Fruit fly (Drosophila melanogaster) whole organism, embryonic: Measurements from ENCODE around the gene tub.

Experiments
- B-H1 ChIP-seq: fragments of 200-800 bp; sonication (Bioruptor generic); IDR thresholded peaks from 3 replicates; pipeline ENCODE4 v1.3.6; 2022; ENCODE audit warnings: missing biosample characterization, missing genetic modification characterization
- BEAF-32 ChIP-seq: fragments of 200-800 bp; sonication (Bioruptor generic); optimal IDR thresholded peaks from 3 replicates; lab custom pipeline; 2017; ENCODE audit warnings: missing biosample characterization, missing genetic modification characterization, mild to moderate bottlenecking, moderate library complexity, missing genetic modification reagents
- CG10267 ChIP-seq: fragments of 200-800 bp; sonication (Bioruptor generic); optimal IDR thresholded peaks from 2 replicates; lab custom pipeline; 2018; ENCODE audit warnings: missing biosample characterization, mild to moderate bottlenecking, missing genetic modification characterization, moderate library complexity
- CG10274 ChIP-seq: fragments of 200-800 bp; sonication (Bioruptor generic); optimal IDR thresholded peaks from 3 replicates; lab custom pipeline; 2017; ENCODE audit warnings: missing biosample characterization, mild to moderate bottlenecking, missing genetic modification characterization
- CG10959 ChIP-seq: fragments of 200-800 bp; sonication (Bioruptor generic); IDR thresholded peaks from 2 replicates; pipeline ENCODE4 v1.3.6; 2022; ENCODE audit warnings: missing biosample characterization, missing genetic modification characterization
- CG12104 ChIP-seq: fragments of 200-800 bp; sonication (Bioruptor generic); optimal IDR thresholded peaks from 3 replicates; lab custom pipeline; 2016; ENCODE audit warnings: missing biosample characterization, missing genetic modification characterization
- CG12744 ChIP-seq: fragments of 200-800 bp; sonication (Bioruptor generic); optimal IDR thresholded peaks from 2 replicates; lab custom pipeline; 2016; ENCODE audit warnings: missing biosample characterization, missing genetic modification characterization
- CG13775 ChIP-seq: fragments of 200-800 bp; sonication (Bioruptor generic); optimal IDR thresholded peaks from 3 replicates; lab custom pipeline; 2017; ENCODE audit warnings: missing biosample characterization, mild to moderate bottlenecking, missing genetic modification characterization
- CG14014 ChIP-seq: fragments of 200-800 bp; sonication (Bioruptor generic); IDR thresholded peaks from 2 replicates; pipeline ENCODE4 v1.3.6; 2022; ENCODE audit warnings: missing biosample characterization, missing genetic modification characterization
- CG16815 ChIP-seq: fragments of 200-800 bp; sonication (Bioruptor generic); optimal IDR thresholded peaks from 3 replicates; lab custom pipeline; 2017; ENCODE audit warnings: missing biosample characterization, mild to moderate bottlenecking, missing genetic modification characterization
- CG16863 ChIP-seq: fragments of 200-800 bp; sonication (Bioruptor generic); optimal IDR thresholded peaks from 3 replicates; lab custom pipeline; 2016; ENCODE audit warnings: missing biosample characterization, missing genetic modification characterization
- CG17186 ChIP-seq: fragments of 200-800 bp; sonication (Bioruptor generic); optimal IDR thresholded peaks from 3 replicates; lab custom pipeline; 2017; ENCODE audit warnings: missing biosample characterization, missing genetic modification reagents, missing genetic modification characterization
- CG17359 ChIP-seq: fragments of 200-800 bp; sonication (Bioruptor generic); optimal IDR thresholded peaks from 3 replicates; lab custom pipeline; 2018; ENCODE audit warnings: missing biosample characterization, mild to moderate bottlenecking, missing genetic modification characterization, moderate library complexity
- CG1832 ChIP-seq: fragments of 200-800 bp; sonication (Bioruptor generic); optimal IDR thresholded peaks from 2 replicates; lab custom pipeline; 2017; ENCODE audit warnings: missing biosample characterization, mild to moderate bottlenecking, missing genetic modification characterization, inconsistent platforms
- CG18599 ChIP-seq: fragments of 200-800 bp; sonication (Bioruptor generic); optimal IDR thresholded peaks from 3 replicates; lab custom pipeline; 2017; ENCODE audit warnings: missing biosample characterization, missing genetic modification characterization, mild to moderate bottlenecking, moderate library complexity, missing genetic modification reagents
- CG2678 ChIP-seq: fragments of 200-800 bp; sonication (Bioruptor generic); optimal IDR thresholded peaks from 3 replicates; lab custom pipeline; 2019; ENCODE audit warnings: missing biosample characterization, mild to moderate bottlenecking, missing genetic modification characterization, moderate library complexity
- CG32772 ChIP-seq: fragments of 200-800 bp; sonication (Bioruptor generic); IDR thresholded peaks from 2 replicates; pipeline ENCODE4 v1.3.6; 2022; ENCODE audit warnings: missing biosample characterization, missing genetic modification characterization
- CG33557 ChIP-seq: fragments of 200-800 bp; sonication (Bioruptor generic); optimal IDR thresholded peaks from 2 replicates; lab custom pipeline; 2019; ENCODE audit warnings: missing biosample characterization, mild to moderate bottlenecking, missing genetic modification characterization, moderate library complexity
- CG6254 ChIP-seq: fragments of 200-800 bp; sonication (Bioruptor generic); optimal IDR thresholded peaks from 3 replicates; lab custom pipeline; 2017; ENCODE audit warnings: mild to moderate bottlenecking, missing biosample characterization, missing genetic modification reagents, missing genetic modification characterization
- CG7357 ChIP-seq: fragments of 200-800 bp; sonication (Bioruptor generic); IDR thresholded peaks from 3 replicates; pipeline ENCODE4 v1.3.6; 2022; ENCODE audit warnings: missing biosample characterization, missing genetic modification characterization
- CG7786 ChIP-seq: fragments of 200-800 bp; sonication (Bioruptor generic); optimal IDR thresholded peaks from 2 replicates; lab custom pipeline; 2016; ENCODE audit warnings: missing biosample characterization, missing genetic modification characterization
- Camta ChIP-seq: fragments of 200-800 bp; sonication (Bioruptor generic); optimal IDR thresholded peaks from 2 replicates; lab custom pipeline; 2016; ENCODE audit warnings: missing biosample characterization, missing genetic modification characterization
- D19B ChIP-seq: fragments of 200-800 bp; sonication (Bioruptor generic); optimal IDR thresholded peaks from 2 replicates; lab custom pipeline; 2017; ENCODE audit warnings: missing biosample characterization, mild to moderate bottlenecking, missing genetic modification characterization
- Dip2 ChIP-seq: fragments of 200-800 bp; sonication (Bioruptor generic); IDR thresholded peaks from 2 replicates; pipeline ENCODE4 v1.3.6; 2022; ENCODE audit warnings: missing biosample characterization, missing genetic modification characterization
- Dip3 ChIP-seq: fragments of 200-800 bp; sonication (Bioruptor generic); optimal IDR thresholded peaks from 3 replicates; lab custom pipeline; 2016; ENCODE audit warnings: missing biosample characterization, missing genetic modification characterization
- Dp ChIP-seq: fragments of 200-800 bp; sonication (Bioruptor generic); optimal IDR thresholded peaks from 2 replicates; lab custom pipeline; 2018; ENCODE audit warnings: missing biosample characterization, mild to moderate bottlenecking, missing genetic modification characterization, moderate library complexity
- HLH54F ChIP-seq: fragments of 200-800 bp; sonication (Bioruptor generic); optimal IDR thresholded peaks from 3 replicates; lab custom pipeline; 2016; ENCODE audit warnings: missing biosample characterization, missing genetic modification characterization
- Hand ChIP-seq: fragments of 200-800 bp; sonication (Bioruptor generic); optimal IDR thresholded peaks from 2 replicates; lab custom pipeline; 2017; ENCODE audit warnings: mild to moderate bottlenecking, missing biosample characterization, missing genetic modification reagents, missing genetic modification characterization
- MTF-1 ChIP-seq: fragments of 200-800 bp; sonication (Bioruptor generic); optimal IDR thresholded peaks from 2 replicates; lab custom pipeline; 2018; ENCODE audit warnings: missing biosample characterization, mild to moderate bottlenecking, missing genetic modification characterization, borderline replicate concordance
- Mes4 ChIP-seq: fragments of 200-800 bp; sonication (Bioruptor generic); optimal IDR thresholded peaks from 2 replicates; lab custom pipeline; 2016; ENCODE audit warnings: missing biosample characterization, missing genetic modification characterization
- Myb ChIP-seq: fragments of 200-800 bp; sonication (Bioruptor generic); optimal IDR thresholded peaks from 2 replicates; lab custom pipeline; 2016; ENCODE audit warnings: missing biosample characterization, missing genetic modification characterization
- NC2α ChIP-seq: fragments of 200-800 bp; sonication (Bioruptor generic); optimal IDR thresholded peaks from 2 replicates; lab custom pipeline; 2016; ENCODE audit warnings: missing biosample characterization, missing genetic modification characterization
- NFAT ChIP-seq: fragments of 200-800 bp; sonication (Bioruptor generic); IDR thresholded peaks from 2 replicates; pipeline ENCODE4 v1.3.6; 2022; ENCODE audit warnings: missing biosample characterization, missing genetic modification characterization
- Rfx ChIP-seq: fragments of 200-800 bp; sonication (Bioruptor generic); IDR thresholded peaks from 2 replicates; pipeline ENCODE4 v1.3.6; 2022; ENCODE audit warnings: missing biosample characterization, missing genetic modification characterization
- Sin3A ChIP-seq: fragments of >200 bp; optimal IDR thresholded peaks from 2 replicates; lab custom pipeline; 2018
- Sox100B ChIP-seq: fragments of 200-800 bp; sonication (Bioruptor generic); optimal IDR thresholded peaks from 3 replicates; lab custom pipeline; 2018; ENCODE audit warnings: missing biosample characterization, mild to moderate bottlenecking, missing genetic modification characterization
- cg ChIP-seq: fragments of 200-800 bp; sonication (Bioruptor generic); optimal IDR thresholded peaks from 3 replicates; lab custom pipeline; 2019; ENCODE audit warnings: missing biosample characterization, mild to moderate bottlenecking, missing genetic modification characterization, moderate library complexity
- chinmo ChIP-seq: fragments of 200-800 bp; sonication (Bioruptor generic); IDR thresholded peaks from 4 replicates; pipeline ENCODE4 v1.3.6; 2022; ENCODE audit warnings: missing biosample characterization, missing genetic modification characterization; ENCODE audit not compliant: partially characterized antibody
- crc ChIP-seq: fragments of 200-800 bp; sonication (Bioruptor generic); optimal IDR thresholded peaks from 2 replicates; lab custom pipeline; 2016; ENCODE audit warnings: missing biosample characterization, missing genetic modification characterization
- crol ChIP-seq: fragments of 200-800 bp; sonication (Bioruptor generic); IDR thresholded peaks from 2 replicates; pipeline ENCODE4 v1.3.6; 2022; ENCODE audit warnings: missing biosample characterization, missing genetic modification characterization
- en ChIP-seq: fragments of 200-800 bp; sonication (Bioruptor generic); optimal IDR thresholded peaks from 2 replicates; lab custom pipeline; 2016; ENCODE audit warnings: missing biosample characterization, missing genetic modification characterization
- fd96Cb ChIP-seq: fragments of 200-800 bp; sonication (Bioruptor generic); optimal IDR thresholded peaks from 2 replicates; lab custom pipeline; 2018; ENCODE audit warnings: missing biosample characterization, mild to moderate bottlenecking, missing genetic modification characterization, moderate library complexity
- ftz-f1 ChIP-seq: fragments of 200-800 bp; sonication (Bioruptor generic); optimal IDR thresholded peaks from 2 replicates; lab custom pipeline; 2016; ENCODE audit warnings: missing biosample characterization, missing genetic modification characterization
- gsb-n ChIP-seq: fragments of 200-800 bp; sonication (Bioruptor generic); optimal IDR thresholded peaks from 3 replicates; lab custom pipeline; 2018; ENCODE audit warnings: missing biosample characterization, mild to moderate bottlenecking, missing genetic modification characterization
- hbn ChIP-seq: fragments of 200-800 bp; sonication (Bioruptor generic); IDR thresholded peaks from 2 replicates; pipeline ENCODE4 v1.3.6; 2022; ENCODE audit warnings: missing biosample characterization, missing genetic modification characterization; ENCODE audit not compliant: partially characterized antibody
- ind ChIP-seq: fragments of 200-800 bp; sonication (Bioruptor generic); optimal IDR thresholded peaks from 3 replicates; lab custom pipeline; 2016; ENCODE audit warnings: missing biosample characterization, missing genetic modification characterization
- jing ChIP-seq: fragments of 200-800 bp; sonication (Bioruptor generic); optimal IDR thresholded peaks from 2 replicates; lab custom pipeline; 2018; ENCODE audit warnings: missing biosample characterization, mild to moderate bottlenecking, missing genetic modification characterization
- peb ChIP-seq: fragments of 200-800 bp; sonication (Bioruptor generic); IDR thresholded peaks from 2 replicates; pipeline ENCODE4 v1.3.6; 2022; ENCODE audit warnings: missing biosample characterization, missing genetic modification characterization
- row ChIP-seq: fragments of 200-800 bp; sonication (Bioruptor generic); IDR thresholded peaks from 3 replicates; pipeline ENCODE4 v1.3.6; 2022; ENCODE audit warnings: missing biosample characterization, missing genetic modification characterization
- sqz ChIP-seq: fragments of 200-800 bp; sonication (Bioruptor generic); optimal IDR thresholded peaks from 3 replicates; lab custom pipeline; 2018; ENCODE audit warnings: missing biosample characterization, mild to moderate bottlenecking, missing genetic modification characterization
- ssp ChIP-seq: fragments of 200-800 bp; sonication (Bioruptor generic); IDR thresholded peaks from 2 replicates; pipeline ENCODE4 v1.3.6; 2022; ENCODE audit warnings: missing biosample characterization, missing genetic modification characterization

tub gene

dm6 chr3R:4437113-4437512, 49.6 kb downstream of the tub start, which contains the start of the genes Lipt2 and CG14650 (continued):
- TF ChIP-seq peb (GFP tag; lab: Robert Waterston, UW) (no peak), CG10267 (peak; percentile 60), Rfx (peak; percentile 66), CG17186 (GFP tag; lab: Kevin White, UChicago) (peak; percentile 52), jing (GFP tag; lab: Kevin White, UChicago) (no peak), Camta (GFP tag; lab: Kevin White, UChicago) (peak; percentile 40), Myb (GFP tag; lab: Kevin White, UChicago) (peak; percentile 92), CG14014 (GFP tag; lab: Robert Waterston, UW) (peak; percentile 26; the same call in 1 of the 2 replicates), Sin3A (peak; percentile 83), Dp (GFP tag; lab: Kevin White, UChicago) (peak; percentile 62), crc (GFP tag; lab: Kevin White, UChicago) (peak; percentile 38), gsb-n (tag; lab: Kevin White, UChicago) (no peak), MTF-1 (GFP tag; lab: Kevin White, UChicago) (no peak), CG18599 (GFP tag; lab: Kevin White, UChicago) (no peak), CG10959 (GFP tag; lab: Robert Waterston, UW) (no peak), Hand (GFP tag; lab: Kevin White, UChicago) (no peak), CG16863 (peak; percentile 27), cg (no peak), hbn (GFP tag; lab: Robert Waterston, UW) (peak; percentile 55; the same call in 1 of the 2 replicates), CG33557 (GFP tag; lab: Kevin White, UChicago) (peak; percentile 41), Sox100B (GFP tag; lab: Kevin White, UChicago) (no peak), CG17359 (tag; lab: Kevin White, UChicago) (peak; percentile 47), BEAF-32 (peak; percentile 77), chinmo (GFP tag; lab: Robert Waterston, UW) (no peak), CG16815 (no peak), ind (GFP tag; lab: Kevin White, UChicago) (peak; percentile 60), CG6254 (GFP tag; lab: Kevin White, UChicago) (peak; percentile 17), CG7786 (GFP tag; lab: Kevin White, UChicago) (peak; percentile 51), CG2678 (tag; lab: Kevin White, UChicago) (no peak), HLH54F (GFP tag; lab: Kevin White, UChicago) (peak; percentile 76), NFAT (peak; percentile 49; the same call in 1 of the 2 replicates), ftz-f1 (GFP tag; lab: Kevin White, UChicago) (peak; percentile 36), crol (GFP tag; lab: Robert Waterston, UW) (no peak), row (GFP tag; lab: Robert Waterston, UW) (peak; percentile 73), CG32772 (0 out of 2 replicates have a peak, but pooled peaks have one; percentile 18), Dip3 (GFP tag; lab: Kevin White, UChicago) (peak; percentile 46), CG7357 (GFP tag; lab: Robert Waterston, UW) (no peak), ssp (GFP tag; lab: Robert Waterston, UW) (no peak), CG12104 (GFP tag; lab: Kevin White, UChicago) (no peak), en (peak; percentile 46), sqz (no peak), Mes4 (GFP tag; lab: Kevin White, UChicago) (peak; percentile 47), D19B (GFP tag; lab: Kevin White, UChicago) (no peak), CG13775 (peak; percentile 66), CG1832 (GFP tag; lab: Kevin White, UChicago) (no peak), CG12744 (GFP tag; lab: Kevin White, UChicago) (peak; percentile 50), B-H1 (GFP tag; lab: Robert Waterston, UW) (no peak), NC2α (GFP tag; lab: Kevin White, UChicago) (peak; percentile 8), Dip2 (no peak), CG10274 (GFP tag; lab: Kevin White, UChicago) (no peak), fd96Cb (tag; lab: Kevin White, UChicago) (peak; percentile 16)
